Worm (Caenorhabditis elegans): ENCODE data around the gene plpp-1.2.

DNA sequence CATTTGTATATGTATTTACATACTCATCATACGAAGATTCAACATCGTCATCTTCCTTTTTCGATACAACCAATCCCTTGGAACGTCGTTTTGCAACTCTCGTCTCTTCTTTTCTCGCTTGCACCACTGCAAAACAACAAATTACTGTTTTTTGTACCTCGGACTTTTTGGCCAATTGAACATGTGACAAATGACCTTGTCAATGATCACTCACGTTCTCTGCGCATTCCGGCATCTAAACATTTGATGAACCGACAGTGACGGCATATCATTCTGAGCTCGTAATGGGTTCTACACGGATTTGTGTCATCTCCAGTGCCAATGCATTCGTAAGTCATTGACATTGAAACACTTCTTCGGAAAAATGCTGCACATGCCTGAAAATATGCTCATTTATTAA lies 37.1 kb upstream of the plpp-1.2 start:
- TF ChIP-seq flt-1 (GFP tag; IDR thresholded peaks at IDR 0.05) (no peak), klf-2 (GFP tag; conservative IDR thresholded peaks at IDR 0.05) (no peak), ref-1 (GFP tag; conservative IDR thresholded peaks at IDR 0.05) (no peak), T22C8.4 (GFP tag; IDR thresholded peaks at IDR 0.05) (no peak), cog-1 (tag; optimal IDR thresholded peaks at IDR 0.05) (no peak), ztf-23 (GFP tag; IDR thresholded peaks at IDR 0.05) (no peak), tab-1 (GFP tag; IDR thresholded peaks at IDR 0.05) (no peak), ztf-29 (GFP tag; IDR thresholded peaks at IDR 0.05) (no peak), med-1 (GFP tag; optimal IDR thresholded peaks at IDR 0.05; ENCODE audit: insufficient read depth) (no peak)
